Fruit fly (Drosophila melanogaster) S2 (cell line): Measurements from ENCODE around the gene Xport-B.

Source experiments
- CG8478 ChIP-seq: fragments of >200 bp; optimal IDR thresholded peaks from 2 replicates; lab custom pipeline; 2018
- CTCF ChIP-seq, 2 experiments: fragments of >200 bp; optimal IDR thresholded peaks; 2 replicates each; lab custom pipeline; 2018

dm6 chr3R:19908863-19909343 is 6.3 kb downstream of the Xport-B start:
- TF ChIP-seq CG8478 (lab: Kevin White, UChicago) (no peak), CTCF (optimal IDR thresholded peaks at IDR 0.05; lab: Kevin White, UChicago) (no peak)
